Worm (Caenorhabditis elegans): ENCODE measurements around the gene Y69E1A.8.

ce11 chrIV:10981761-10982160, 15.4 kb downstream of the Y69E1A.8 start, which contains the start of gene Y43E12A.2:
- TF ChIP-seq unc-39 (tag; optimal IDR thresholded peaks at IDR 0.05): no peak
- no peak for TF ChIP-seq lsy-2 (tag; optimal IDR thresholded peaks at IDR 0.05)
- no peak for TF ChIP-seq nhr-237 (tag; optimal IDR thresholded peaks at IDR 0.05)
